Worm (Caenorhabditis elegans) whole organism, L3 larva: ENCODE data around the gene F59A2.5.

Source experiments
- ZK546.5 ChIP-seq: sonication (generic microtip); optimal IDR thresholded peaks from 2 replicates; lab custom pipeline; 2017; ENCODE audit warnings: missing biosample characterization, missing genetic modification characterization
- aly-2 ChIP-seq: fragments of 150-350 bp; optimal IDR thresholded peaks from 2 replicates; lab custom pipeline; 2014; ENCODE audit warnings: missing biosample characterization, missing genetic modification characterization
- ceh-28 ChIP-seq: fragments of 150-350 bp; optimal IDR thresholded peaks from 2 replicates; lab custom pipeline; 2014; ENCODE audit warnings: missing biosample characterization, missing genetic modification reagents, missing genetic modification characterization
- ceh-82 ChIP-seq: fragments of 150-350 bp; optimal IDR thresholded peaks from 2 replicates; lab custom pipeline; 2014; ENCODE audit warnings: missing biosample characterization, missing genetic modification characterization
- lin-15B ChIP-seq: fragments of 150-350 bp; optimal IDR thresholded peaks from 2 replicates; lab custom pipeline; 2014; ENCODE audit warnings: missing biosample characterization, missing genetic modification characterization
- mdl-1 ChIP-seq: fragments of 150-350 bp; optimal IDR thresholded peaks from 2 replicates; lab custom pipeline; 2014; ENCODE audit warnings: missing biosample characterization, missing genetic modification characterization
- nhr-11 ChIP-seq: fragments of 150-350 bp; optimal IDR thresholded peaks from 2 replicates; lab custom pipeline; 2014; ENCODE audit warnings: missing biosample characterization, missing genetic modification characterization
- nhr-25 ChIP-seq: sonication (generic microtip); optimal IDR thresholded peaks from 2 replicates; lab custom pipeline; 2017; ENCODE audit warnings: missing biosample characterization, missing genetic modification characterization
- pha-4 ChIP-seq: fragments of 150-350 bp; optimal IDR thresholded peaks from 2 replicates; lab custom pipeline; 2014; ENCODE audit warnings: missing biosample characterization, missing genetic modification reagents, missing genetic modification characterization
- zag-1 ChIP-seq: fragments of 150-350 bp; optimal IDR thresholded peaks from 2 replicates; lab custom pipeline; 2014; ENCODE audit warnings: missing biosample characterization, missing genetic modification characterization

- no peak for TF ChIP-seq ZK546.5 (tag; lab: Kevin White, UChicago)
- no peak for TF ChIP-seq nhr-11
- no peak for TF ChIP-seq ceh-28
- TF ChIP-seq lin-15B (tag; lab: Kevin White, UChicago) = no peak
- no peak for TF ChIP-seq zag-1 (tag; lab: Kevin White, UChicago)
- no peak for TF ChIP-seq nhr-25 (tag; lab: Kevin White, UChicago)
- TF ChIP-seq ceh-82 (tag; lab: Kevin White, UChicago) = no peak
- TF ChIP-seq aly-2 (tag; lab: Kevin White, UChicago) = no peak
- no peak for TF ChIP-seq pha-4 (tag; lab: Kevin White, UChicago)
- no peak for TF ChIP-seq mdl-1 (tag; lab: Kevin White, UChicago)
Measured at ce11 chrIII:3405535-3405934, 872 bp downstream of the F59A2.5 start, which contains the start of gene golg-4.
